Worm (Caenorhabditis elegans): ENCODE results near the gene sre-28.

ce11 chrV:9913863-9914262 lies 30.3 kb upstream of the sre-28 start, which contains the start of gene fipr-10:
- TF ChIP-seq nfya-1 (tag; optimal IDR thresholded peaks at IDR 0.05), result no peak
- TF ChIP-seq pqm-1 (tag; optimal IDR thresholded peaks at IDR 0.05), result no peak
- no peak for TF ChIP-seq T23F11.4 (GFP tag; optimal IDR thresholded peaks at IDR 0.05)
- TF ChIP-seq pha-2 (tag; optimal IDR thresholded peaks at IDR 0.05), result no peak
- no peak for TF ChIP-seq ceh-2 (tag; optimal IDR thresholded peaks at IDR 0.05)
- TF ChIP-seq ama-1 (optimal IDR thresholded peaks at IDR 0.05), result no peak
- no peak for TF ChIP-seq lin-11 (tag; optimal IDR thresholded peaks at IDR 0.05)
